Fruit fly (Drosophila melanogaster) whole organism, pupa: ENCODE measurements around the gene CG17292.

Experiments used
- CG10348 ChIP-seq: fragments of 200-800 bp; sonication (Bioruptor generic); IDR thresholded peaks from 2 replicates; pipeline ENCODE4 v1.3.6; 2022; ENCODE audit warnings: missing biosample characterization, missing genetic modification characterization
- CG12605 ChIP-seq: fragments of 200-800 bp; sonication (Bioruptor generic); IDR thresholded peaks from 2 replicates; pipeline ENCODE4 v1.3.6; 2022; ENCODE audit warnings: missing biosample characterization, missing genetic modification characterization
- CG13204 ChIP-seq: fragments of 200-800 bp; sonication (Bioruptor generic); optimal IDR thresholded peaks from 2 replicates; lab custom pipeline; 2018; ENCODE audit warnings: missing biosample characterization, mild to moderate bottlenecking, missing genetic modification characterization, moderate library complexity
- CG14655 ChIP-seq: fragments of 200-800 bp; sonication (Bioruptor generic); optimal IDR thresholded peaks from 3 replicates; lab custom pipeline; 2017; ENCODE audit warnings: mild to moderate bottlenecking, missing biosample characterization, missing genetic modification reagents, missing genetic modification characterization
- CG15710 ChIP-seq: fragments of 200-800 bp; sonication (Bioruptor generic); optimal IDR thresholded peaks from 2 replicates; lab custom pipeline; 2018; ENCODE audit warnings: missing biosample characterization, mild to moderate bottlenecking, missing genetic modification characterization, moderate library complexity
- CG17806 ChIP-seq: fragments of 200-800 bp; sonication (Bioruptor generic); optimal IDR thresholded peaks from 2 replicates; lab custom pipeline; 2018; ENCODE audit warnings: missing biosample characterization, mild to moderate bottlenecking, missing genetic modification characterization, moderate library complexity
- CG32121 ChIP-seq: fragments of 200-800 bp; sonication (Bioruptor generic); IDR thresholded peaks from 2 replicates; pipeline ENCODE4 v1.3.6; 2022; ENCODE audit warnings: missing biosample characterization, missing genetic modification characterization
- CG34367 ChIP-seq: fragments of 200-800 bp; sonication (Bioruptor generic); optimal IDR thresholded peaks from 2 replicates; lab custom pipeline; 2018; ENCODE audit warnings: missing biosample characterization, mild to moderate bottlenecking, missing genetic modification characterization
- CG4496 ChIP-seq: fragments of 200-800 bp; sonication (Bioruptor generic); IDR thresholded peaks from 3 replicates; pipeline ENCODE4 v1.3.6; 2022; ENCODE audit warnings: missing biosample characterization, missing genetic modification characterization
- CG8159 ChIP-seq: fragments of 200-800 bp; sonication (Bioruptor generic); optimal IDR thresholded peaks from 3 replicates; lab custom pipeline; 2018; ENCODE audit warnings: missing biosample characterization, mild to moderate bottlenecking, missing genetic modification characterization, moderate library complexity
- CG8301 ChIP-seq: fragments of 200-800 bp; sonication (Bioruptor generic); optimal IDR thresholded peaks from 2 replicates; lab custom pipeline; 2018; ENCODE audit warnings: missing biosample characterization, mild to moderate bottlenecking, missing genetic modification characterization
- CG9948 ChIP-seq: fragments of 200-800 bp; sonication (Bioruptor generic); optimal IDR thresholded peaks from 2 replicates; lab custom pipeline; 2018; ENCODE audit warnings: missing biosample characterization, mild to moderate bottlenecking, missing genetic modification characterization, moderate library complexity
- D1 ChIP-seq: fragments of 200-800 bp; sonication (Bioruptor generic); optimal IDR thresholded peaks from 2 replicates; lab custom pipeline; 2018; ENCODE audit warnings: missing biosample characterization, mild to moderate bottlenecking, missing genetic modification characterization, moderate library complexity
- EcR ChIP-seq: fragments of 200-800 bp; sonication (Bioruptor generic); optimal IDR thresholded peaks from 3 replicates; lab custom pipeline; 2019; ENCODE audit warnings: missing biosample characterization, missing genetic modification characterization, mild to moderate bottlenecking, moderate library complexity, missing genetic modification reagents
- Ets98B ChIP-seq: fragments of 200-800 bp; sonication (Bioruptor generic); IDR thresholded peaks from 2 replicates; pipeline ENCODE4 v1.3.6; 2022; ENCODE audit warnings: missing biosample characterization, missing genetic modification characterization
- Pif1A ChIP-seq: fragments of 200-800 bp; sonication (Bioruptor generic); optimal IDR thresholded peaks from 3 replicates; lab custom pipeline; 2016; ENCODE audit warnings: missing biosample characterization, missing genetic modification characterization
- Pif1B ChIP-seq: fragments of 200-800 bp; sonication (Bioruptor generic); optimal IDR thresholded peaks from 3 replicates; lab custom pipeline; 2016; ENCODE audit warnings: missing biosample characterization, missing genetic modification characterization
- Snoo ChIP-seq: fragments of 200-800 bp; sonication (Bioruptor generic); optimal IDR thresholded peaks from 3 replicates; lab custom pipeline; 2017; ENCODE audit warnings: missing biosample characterization, mild to moderate bottlenecking, missing genetic modification characterization, inconsistent platforms
- fd96Ca ChIP-seq: fragments of 200-800 bp; sonication (Bioruptor generic); IDR thresholded peaks from 3 replicates; pipeline ENCODE4 v1.3.6; 2022; ENCODE audit warnings: missing biosample characterization, missing genetic modification characterization
- gl ChIP-seq: fragments of 200-800 bp; sonication (Bioruptor generic); optimal IDR thresholded peaks from 2 replicates; lab custom pipeline; 2018; ENCODE audit warnings: missing biosample characterization, mild to moderate bottlenecking, missing genetic modification characterization
- rn ChIP-seq: fragments of 200-800 bp; sonication (Bioruptor generic); IDR thresholded peaks from 2 replicates; pipeline ENCODE4 v1.3.6; 2022; ENCODE audit warnings: missing biosample characterization, missing genetic modification characterization

The CG17292 gene

dm6 chr2L:8374235-8374634, 4.0 kb downstream of the CG17292 start, which contains the start of gene Wdr82:
Wdr82 (plus strand) TSS chr2L:8374461.
- TF ChIP-seq Pif1B (GFP tag; lab: Kevin White, UChicago) (no peak), CG15710 (tag; lab: Kevin White, UChicago) (no peak), fd96Ca (GFP tag; lab: Robert Waterston, UW) (no peak), CG10348 (GFP tag; lab: Robert Waterston, UW) (no peak)
- TF ChIP-seq, all 21 proteins: peak for 0

dm6 chr2L:8376717-8377116, 6.5 kb downstream of the CG17292 start, which contains the start of the genes CG13390 and CG17294:
CG13390 (minus strand) TSS chr2L:8376797.
CG17294 (plus strand) TSS chr2L:8377035.
- TF ChIP-seq CG8301 (tag; lab: Kevin White, UChicago), result peak; percentile 99
- peak; percentile 99 for TF ChIP-seq Pif1A
- peak; percentile 100 for TF ChIP-seq CG8159 (tag; lab: Kevin White, UChicago)
- peak; percentile 99 for TF ChIP-seq rn
- peak; percentile 100 for TF ChIP-seq CG32121 (GFP tag; lab: Robert Waterston, UW)
- TF ChIP-seq CG12605 (GFP tag; lab: Robert Waterston, UW), result peak; percentile 99
- TF ChIP-seq CG4496 (GFP tag; lab: Robert Waterston, UW), result peak; percentile 100
- peak; percentile 99 for TF ChIP-seq D1 (tag; lab: Kevin White, UChicago)
- peak; percentile 96 for TF ChIP-seq fd96Ca (GFP tag; lab: Robert Waterston, UW)
- peak; percentile 98 for TF ChIP-seq gl
- TF ChIP-seq Snoo, result peak; percentile 100
- peak; percentile 98 for TF ChIP-seq CG13204 (GFP tag; lab: Kevin White, UChicago)
- TF ChIP-seq CG17806 (tag; lab: Kevin White, UChicago), result peak; percentile 100
- TF ChIP-seq CG14655 (GFP tag; lab: Kevin White, UChicago), result peak; percentile 100
- TF ChIP-seq CG34367 (tag; lab: Kevin White, UChicago), result peak; percentile 99
- peak; percentile 100 for TF ChIP-seq CG9948 (tag; lab: Kevin White, UChicago)
- peak; percentile 72 for TF ChIP-seq EcR
- peak; percentile 100 for TF ChIP-seq Ets98B
- peak; percentile 97 for TF ChIP-seq CG10348 (GFP tag; lab: Robert Waterston, UW)
- TF ChIP-seq CG15710 (tag; lab: Kevin White, UChicago), result peak; percentile 100
- TF ChIP-seq Pif1B (GFP tag; lab: Kevin White, UChicago), result peak; percentile 99

- TF ChIP-seq Snoo (peak; percentile 21), CG9948 (tag; lab: Kevin White, UChicago) (peak; percentile 16), Ets98B (peak; percentile 37), CG13204 (GFP tag; lab: Kevin White, UChicago) (no peak), gl (no peak), Pif1A (peak; percentile 31), CG34367 (tag; lab: Kevin White, UChicago) (peak; percentile 5), CG17806 (tag; lab: Kevin White, UChicago) (peak; percentile 28), D1 (tag; lab: Kevin White, UChicago) (no peak), EcR (no peak), CG12605 (GFP tag; lab: Robert Waterston, UW) (no peak), rn (no peak), Pif1B (GFP tag; lab: Kevin White, UChicago) (peak; percentile 51), fd96Ca (GFP tag; lab: Robert Waterston, UW) (no peak), CG10348 (GFP tag; lab: Robert Waterston, UW) (no peak), CG4496 (GFP tag; lab: Robert Waterston, UW) (no peak), CG15710 (tag; lab: Kevin White, UChicago) (peak; percentile 32), CG32121 (GFP tag; lab: Robert Waterston, UW) (no peak), CG8301 (tag; lab: Kevin White, UChicago) (no peak), CG8159 (tag; lab: Kevin White, UChicago) (peak; percentile 36), CG14655 (GFP tag; lab: Kevin White, UChicago) (peak; percentile 2)
Measured at dm6 chr2L:8381508-8382036, 11.3 kb downstream of the CG17292 start, which contains the start of gene AlaRS. AlaRS (minus strand) TSS chr2L:8381764.

dm6 chr2L:8382646-8383045, 12.4 kb downstream of the CG17292 start, which contains the start of the genes CG13392 and Rcd4:
CG13392 (minus strand) TSS chr2L:8382807.
Rcd4 (plus strand) TSS chr2L:8382861.
- TF ChIP-seq Snoo, result peak; percentile 67
- peak; percentile 34 for TF ChIP-seq CG17806 (tag; lab: Kevin White, UChicago)
- no peak for TF ChIP-seq D1 (tag; lab: Kevin White, UChicago)
- TF ChIP-seq fd96Ca (GFP tag; lab: Robert Waterston, UW), result no peak; the same call in 2 of the 3 replicates
- peak; percentile 66 for TF ChIP-seq Ets98B
- TF ChIP-seq Pif1B (GFP tag; lab: Kevin White, UChicago), result peak; percentile 34
- peak; percentile 15; the same call in 1 of the 2 replicates for TF ChIP-seq rn
- TF ChIP-seq CG15710 (tag; lab: Kevin White, UChicago), result peak; percentile 37
- no peak for TF ChIP-seq CG9948 (tag; lab: Kevin White, UChicago)
- TF ChIP-seq CG8159 (tag; lab: Kevin White, UChicago), result peak; percentile 47
- TF ChIP-seq EcR, result peak; percentile 0
- TF ChIP-seq CG12605 (GFP tag; lab: Robert Waterston, UW), result no peak
- TF ChIP-seq CG13204 (GFP tag; lab: Kevin White, UChicago), result no peak
- no peak for TF ChIP-seq CG32121 (GFP tag; lab: Robert Waterston, UW)
- peak; percentile 7 for TF ChIP-seq CG34367 (tag; lab: Kevin White, UChicago)
- peak; percentile 17 for TF ChIP-seq CG8301 (tag; lab: Kevin White, UChicago)
- peak; percentile 25 for TF ChIP-seq CG14655 (GFP tag; lab: Kevin White, UChicago)
- TF ChIP-seq CG10348 (GFP tag; lab: Robert Waterston, UW), result no peak
- peak; percentile 80 for TF ChIP-seq CG4496 (GFP tag; lab: Robert Waterston, UW)
- peak; percentile 44 for TF ChIP-seq gl
- peak; percentile 48 for TF ChIP-seq Pif1A

- TF ChIP-seq D1 (tag; lab: Kevin White, UChicago) (peak; percentile 86), CG9948 (tag; lab: Kevin White, UChicago) (peak; percentile 92), CG8301 (tag; lab: Kevin White, UChicago) (peak; percentile 86), rn (peak; percentile 81), CG34367 (tag; lab: Kevin White, UChicago) (peak; percentile 86), CG12605 (GFP tag; lab: Robert Waterston, UW) (peak; percentile 78), CG13204 (GFP tag; lab: Kevin White, UChicago) (no peak), gl (peak; percentile 30), CG10348 (GFP tag; lab: Robert Waterston, UW) (peak; percentile 61; the same call in 1 of the 2 replicates), Snoo (peak; percentile 92), CG8159 (tag; lab: Kevin White, UChicago) (peak; percentile 96), Ets98B (peak; percentile 76), Pif1A (peak; percentile 33), CG14655 (GFP tag; lab: Kevin White, UChicago) (peak; percentile 93), fd96Ca (GFP tag; lab: Robert Waterston, UW) (no peak), Pif1B (GFP tag; lab: Kevin White, UChicago) (peak; percentile 69), CG17806 (tag; lab: Kevin White, UChicago) (peak; percentile 92), CG32121 (GFP tag; lab: Robert Waterston, UW) (peak; percentile 90), CG15710 (tag; lab: Kevin White, UChicago) (peak; percentile 95), EcR (peak; percentile 22), CG4496 (GFP tag; lab: Robert Waterston, UW) (peak; percentile 88)
Measured at dm6 chr2L:8384108-8384601, 13.9 kb downstream of the CG17292 start, which contains the start of the genes Dad1 and CG13384. Dad1 (minus strand) TSS chr2L:8384137. CG13384 (plus strand) TSS chr2L:8384455.
